Worm (Caenorhabditis elegans) whole organism, late embryonic: ENCODE data around the gene E04F6.6.

Experiments used
- ahr-1 ChIP-seq: sonication (generic microtip); optimal IDR thresholded peaks from 2 replicates; lab custom pipeline; 2016; ENCODE audit warnings: missing genetic modification characterization, missing compliant biosample characterization
- ceh-18 ChIP-seq: sonication (generic microtip); optimal IDR thresholded peaks from 2 replicates; lab custom pipeline; 2016; ENCODE audit warnings: missing genetic modification characterization, missing compliant biosample characterization
- ceh-34 ChIP-seq: sonication (generic microtip); optimal IDR thresholded peaks from 2 replicates; lab custom pipeline; 2016; ENCODE audit warnings: mild to moderate bottlenecking, missing genetic modification characterization, missing compliant biosample characterization
- ceh-45 ChIP-seq: fragments of 200-800 bp; sonication (Bioruptor generic); IDR thresholded peaks from 2 replicates; pipeline ENCODE4 v1.3.6; 2022; ENCODE audit warnings: missing genetic modification reagents, missing genetic modification characterization, missing compliant biosample characterization
- dmd-4 ChIP-seq: sonication (generic microtip); optimal IDR thresholded peaks from 2 replicates; lab custom pipeline; 2016; ENCODE audit warnings: borderline replicate concordance, missing genetic modification characterization, missing compliant biosample characterization
- gmeb-2 ChIP-seq: sonication (generic microtip); optimal IDR thresholded peaks from 2 replicates; lab custom pipeline; 2016; ENCODE audit warnings: missing genetic modification characterization, inconsistent platforms, missing compliant biosample characterization
- hlh-15 ChIP-seq: sonication (generic microtip); optimal IDR thresholded peaks from 2 replicates; lab custom pipeline; 2016; ENCODE audit warnings: missing genetic modification characterization, missing compliant biosample characterization
- hlh-30 ChIP-seq: sonication (generic microtip); optimal IDR thresholded peaks from 2 replicates; lab custom pipeline; 2017; ENCODE audit warnings: antibody characterized with exemption, missing genetic modification characterization, missing compliant biosample characterization; ENCODE audit not compliant: insufficient read depth
- pat-9 ChIP-seq: fragments of 200-800 bp; sonication (Bioruptor generic); optimal IDR thresholded peaks from 2 replicates; lab custom pipeline; 2018; ENCODE audit warnings: mild to moderate bottlenecking, missing genetic modification characterization, moderate library complexity, missing compliant biosample characterization
- sox-4 ChIP-seq: sonication (generic microtip); optimal IDR thresholded peaks from 2 replicates; lab custom pipeline; 2017; ENCODE audit warnings: mild to moderate bottlenecking, missing genetic modification characterization, inconsistent platforms, missing compliant biosample characterization
- ttx-3 ChIP-seq: sonication (generic microtip); optimal IDR thresholded peaks from 2 replicates; lab custom pipeline; 2016; ENCODE audit warnings: missing genetic modification reagents, missing genetic modification characterization, missing compliant biosample characterization
- unc-3 ChIP-seq, 2 experiments: fragments of 200-800 bp in 1 of 2; sonication (Bioruptor generic) in 1 of 2; sonication (generic microtip) in 1 of 2; conservative IDR thresholded peaks in 1 of 2; optimal IDR thresholded peaks in 1 of 2; 2 replicates each; pipeline versions ENCODE4 v1.3.6 to Lab custom; 2016 to 2022; ENCODE audit warnings: missing compliant biosample characterization in 2 of 2, missing genetic modification characterization in 2 of 2, missing genetic modification reagents in 1 of 2
- unc-55 ChIP-seq: sonication (generic microtip); optimal IDR thresholded peaks from 2 replicates; lab custom pipeline; 2017; ENCODE audit warnings: missing biosample characterization, missing genetic modification reagents, missing genetic modification characterization
- unc-86 ChIP-seq: sonication (generic microtip); optimal IDR thresholded peaks from 2 replicates; lab custom pipeline; 2016; ENCODE audit warnings: missing genetic modification characterization, missing compliant biosample characterization

The E04F6.6 gene

ce11 chrII:7147550-7147949 lies 51.8 kb downstream of the E04F6.6 start:
- TF ChIP-seq ahr-1 (tag; lab: Kevin White, UChicago) (no peak), gmeb-2 (tag; lab: Kevin White, UChicago) (no peak), sox-4 (tag; lab: Kevin White, UChicago) (no peak), hlh-15 (tag; lab: Kevin White, UChicago) (no peak), dmd-4 (tag; lab: Kevin White, UChicago) (no peak), ceh-45 (GFP tag; lab: Robert Waterston, UW) (no peak), hlh-30 (no peak), ceh-18 (tag; lab: Kevin White, UChicago) (no peak), unc-55 (GFP tag; lab: Kevin White, UChicago) (no peak), ceh-34 (no peak), unc-86 (tag; lab: Kevin White, UChicago) (no peak), unc-3 (GFP tag; conservative IDR thresholded peaks at IDR 0.05; lab: Robert Waterston, UW) (no peak), unc-3 (tag; optimal IDR thresholded peaks at IDR 0.05; lab: Kevin White, UChicago) (no peak), ttx-3 (no peak), pat-9 (tag; lab: Kevin White, UChicago) (no peak)
